Worm (Caenorhabditis elegans): ENCODE measurements around the gene F21D12.3.

F21D12.3 gene

DNA sequence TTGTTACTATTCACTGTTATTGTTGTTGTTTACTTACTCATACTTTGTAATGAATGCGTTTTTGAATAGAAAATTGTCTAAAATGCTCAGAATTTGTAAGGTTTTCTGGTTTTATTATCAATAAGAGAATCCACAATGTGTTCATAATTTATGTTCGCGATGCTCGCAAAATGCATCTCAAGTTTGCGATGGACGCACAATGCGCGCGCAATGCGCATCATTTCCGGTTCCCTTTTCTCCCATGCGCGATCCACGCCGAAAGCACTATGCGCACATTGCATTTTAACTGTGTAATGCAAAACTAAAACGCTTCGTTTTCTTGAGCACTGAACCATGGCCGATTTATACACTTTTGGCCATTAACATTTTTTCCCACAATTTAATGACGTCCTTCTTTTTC, 4.4 kb downstream of the F21D12.3 start:
- TF ChIP-seq zip-8 (tag; optimal IDR thresholded peaks at IDR 0.05) (no peak), blmp-1 (tag; optimal IDR thresholded peaks at IDR 0.05) (no peak), bed-3 (GFP tag; optimal IDR thresholded peaks at IDR 0.05) (no peak), lsy-2 (tag; optimal IDR thresholded peaks at IDR 0.05) (no peak), lin-13 (tag; optimal IDR thresholded peaks at IDR 0.05) (no peak), drap-1 (GFP tag; optimal IDR thresholded peaks at IDR 0.05) (no peak), mab-5 (tag; optimal IDR thresholded peaks at IDR 0.05) (no peak), ztf-11 (tag; optimal IDR thresholded peaks at IDR 0.05) (no peak), snpc-4 (tag; optimal IDR thresholded peaks at IDR 0.05) (no peak), nhr-28 (tag; optimal IDR thresholded peaks at IDR 0.05) (no peak)

DNA sequence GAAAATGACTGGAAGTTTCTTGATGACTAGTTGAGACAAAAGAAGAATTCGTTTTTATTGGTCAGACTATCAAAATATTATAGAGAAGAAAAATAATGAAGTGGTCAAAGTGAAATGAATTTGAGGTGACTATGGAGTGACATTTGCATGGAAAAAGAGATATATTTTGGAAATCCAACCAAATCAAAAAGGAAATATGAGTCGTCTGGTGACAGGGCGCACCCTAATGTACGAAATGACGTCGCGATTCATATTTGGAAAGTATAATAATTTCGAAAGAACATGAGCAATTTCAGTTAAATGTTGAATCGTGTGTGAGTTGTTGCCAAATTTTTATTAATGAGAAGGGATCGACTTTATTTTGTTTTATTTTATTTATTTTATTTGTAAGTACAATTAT, 6.4 kb downstream of the F21D12.3 start, which contains the start of gene F21D12.2:
F21D12.2 (plus strand) TSS at position 301 of the 400 bp plus-strand sequence.
- TF ChIP-seq nhr-76 (tag; optimal IDR thresholded peaks at IDR 0.05) (no peak), nhr-12 (tag; optimal IDR thresholded peaks at IDR 0.05) (no peak), elt-1 (tag; optimal IDR thresholded peaks at IDR 0.05; ENCODE audit: borderline replicate concordance, insufficient read depth) (no peak), cnd-1 (tag; optimal IDR thresholded peaks at IDR 0.05) (no peak), ceh-39 (tag; optimal IDR thresholded peaks at IDR 0.05) (no peak), nhr-237 (tag; optimal IDR thresholded peaks at IDR 0.05) (no peak), flh-1 (GFP tag; optimal IDR thresholded peaks at IDR 0.05) (no peak), drap-1 (GFP tag; optimal IDR thresholded peaks at IDR 0.05) (no peak), unc-62 (GFP tag; optimal IDR thresholded peaks at IDR 0.05) (no peak), ham-2 (GFP tag; optimal IDR thresholded peaks at IDR 0.05) (no peak), blmp-1 (tag; optimal IDR thresholded peaks at IDR 0.05) (no peak), hlh-1 (tag; optimal IDR thresholded peaks at IDR 0.05) (no peak)

DNA sequence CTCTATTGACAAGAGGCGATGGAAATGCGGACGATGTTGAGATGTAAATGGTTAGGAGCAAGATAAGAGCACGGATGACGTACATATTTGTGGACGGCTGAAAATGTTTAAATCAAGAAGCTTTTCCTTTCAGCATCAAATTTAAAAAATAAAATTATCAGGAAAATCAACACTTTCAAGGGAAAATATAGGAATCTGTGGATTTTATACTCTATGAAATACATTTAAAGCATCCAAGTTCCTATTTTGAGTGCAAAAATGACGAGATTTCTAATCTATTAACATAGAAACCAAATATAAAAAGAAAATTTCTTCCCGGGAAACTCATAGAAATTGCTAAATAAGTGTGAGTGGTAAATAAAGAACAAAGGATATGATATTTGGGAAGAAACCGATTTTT, 9.7 kb downstream of the F21D12.3 start, which contains the start of gene F45E12.6:
F45E12.6 (minus strand) TSS at position 101 of the 400 bp plus-strand sequence.
- no peak for TF ChIP-seq bed-3 (GFP tag; optimal IDR thresholded peaks at IDR 0.05)

DNA sequence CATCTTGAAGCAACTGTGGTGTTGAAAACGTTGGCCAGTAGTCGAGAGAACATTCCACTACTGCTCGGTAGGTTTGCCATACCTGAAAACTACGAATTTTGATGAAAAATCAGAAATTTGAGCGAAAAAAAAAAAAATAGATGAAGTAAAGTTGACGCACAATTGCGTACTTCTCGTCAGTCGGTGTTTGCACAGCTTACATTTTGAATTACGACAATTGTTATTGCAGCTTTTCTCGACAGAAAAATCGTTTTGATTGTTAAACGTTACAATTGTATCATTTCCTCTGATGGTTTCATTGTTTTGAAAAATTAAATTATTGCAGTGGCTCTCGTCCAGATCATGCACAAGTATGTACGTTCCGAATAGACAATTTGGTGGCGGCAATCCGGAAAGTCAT, 13.8 kb downstream of the F21D12.3 start, which contains the start of the genes F45E12.5 and cnep-1:
F45E12.5 (minus strand) TSS at position 93 of the 400 bp plus-strand sequence.
cnep-1 (plus strand) TSS at position 326 of the 400 bp plus-strand sequence.
- TF ChIP-seq zip-8 (tag; optimal IDR thresholded peaks at IDR 0.05) (no peak), nhr-237 (tag; optimal IDR thresholded peaks at IDR 0.05) (no peak), unc-62 (GFP tag; optimal IDR thresholded peaks at IDR 0.05) (no peak), cnd-1 (tag; optimal IDR thresholded peaks at IDR 0.05) (no peak), flh-1 (GFP tag; optimal IDR thresholded peaks at IDR 0.05) (no peak), pha-4 (tag; optimal IDR thresholded peaks at IDR 0.05) (no peak), M03D4.4 (tag; optimal IDR thresholded peaks at IDR 0.05) (no peak)

DNA sequence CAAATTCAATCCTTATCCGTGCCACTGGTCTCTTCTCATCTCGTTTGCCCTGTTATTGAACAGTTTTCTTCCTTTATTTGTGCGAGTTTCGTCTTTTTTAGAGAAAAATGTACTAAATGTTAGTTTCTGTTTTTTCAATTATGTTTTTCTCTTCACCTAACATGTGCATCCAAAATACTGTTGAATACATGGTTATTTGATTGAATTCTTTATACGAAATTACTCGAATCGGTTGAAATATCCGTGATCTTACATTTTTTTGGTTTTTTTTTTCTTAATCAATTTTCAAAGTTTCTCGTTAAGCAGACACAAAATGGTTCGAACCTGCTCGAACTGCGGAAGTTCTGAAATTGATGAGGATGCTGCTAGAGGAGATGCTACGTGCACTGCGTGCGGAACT, 18.3 kb downstream of the F21D12.3 start, which contains the start of gene brf-1:
brf-1 (plus strand) TSS at position 301 of the 400 bp plus-strand sequence.
- TF ChIP-seq ztf-11 (tag; optimal IDR thresholded peaks at IDR 0.05) (no peak), sptf-1 (tag; optimal IDR thresholded peaks at IDR 0.05) (no peak), zip-8 (tag; optimal IDR thresholded peaks at IDR 0.05) (peak; percentile 37)

DNA sequence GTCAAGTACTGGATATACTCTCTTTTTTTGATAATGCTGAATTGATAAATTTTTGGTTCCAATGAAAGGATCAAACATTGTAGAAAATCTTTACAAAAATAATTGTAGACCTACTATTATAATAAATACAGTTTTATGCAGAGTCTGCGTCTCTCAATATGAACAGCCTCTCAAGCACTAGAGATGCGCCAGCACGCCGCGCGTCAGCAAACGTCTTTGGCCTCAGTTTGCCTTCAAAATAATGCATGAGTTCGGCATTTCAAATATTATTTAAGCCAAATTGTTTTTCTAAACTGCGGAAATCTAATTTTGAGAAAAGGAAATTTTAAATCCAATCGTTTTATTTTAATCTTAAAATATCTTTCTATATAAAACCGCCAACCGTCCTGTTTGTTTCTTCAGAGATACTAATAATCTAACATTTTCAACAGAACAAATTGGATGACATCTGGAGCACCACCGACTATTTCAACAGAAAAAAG, 22.1 kb downstream of the F21D12.3 start, which contains the start of gene cul-4:
cul-4 (plus strand) TSS at position 432 of the 482 bp plus-strand sequence.
- TF ChIP-seq snpc-4 (tag; optimal IDR thresholded peaks at IDR 0.05) (no peak), ceh-83 (GFP tag; optimal IDR thresholded peaks at IDR 0.05) (no peak), flh-1 (GFP tag; optimal IDR thresholded peaks at IDR 0.05) (no peak), mep-1 (tag; optimal IDR thresholded peaks at IDR 0.05) (peak; percentile 29), hlh-1 (tag; optimal IDR thresholded peaks at IDR 0.05) (peak; percentile 0), nhr-76 (tag; optimal IDR thresholded peaks at IDR 0.05) (no peak), unc-62 (GFP tag; optimal IDR thresholded peaks at IDR 0.05) (no peak), nhr-28 (tag; optimal IDR thresholded peaks at IDR 0.05) (no peak), pha-4 (tag; optimal IDR thresholded peaks at IDR 0.05) (peak; percentile 48), lin-32 (GFP tag; optimal IDR thresholded peaks at IDR 0.05) (no peak), M03D4.4 (tag; optimal IDR thresholded peaks at IDR 0.05) (peak; percentile 33), lin-13 (tag; optimal IDR thresholded peaks at IDR 0.05) (peak; percentile 50), nhr-237 (tag; optimal IDR thresholded peaks at IDR 0.05) (no peak), cnd-1 (tag; optimal IDR thresholded peaks at IDR 0.05) (peak; percentile 32)

DNA sequence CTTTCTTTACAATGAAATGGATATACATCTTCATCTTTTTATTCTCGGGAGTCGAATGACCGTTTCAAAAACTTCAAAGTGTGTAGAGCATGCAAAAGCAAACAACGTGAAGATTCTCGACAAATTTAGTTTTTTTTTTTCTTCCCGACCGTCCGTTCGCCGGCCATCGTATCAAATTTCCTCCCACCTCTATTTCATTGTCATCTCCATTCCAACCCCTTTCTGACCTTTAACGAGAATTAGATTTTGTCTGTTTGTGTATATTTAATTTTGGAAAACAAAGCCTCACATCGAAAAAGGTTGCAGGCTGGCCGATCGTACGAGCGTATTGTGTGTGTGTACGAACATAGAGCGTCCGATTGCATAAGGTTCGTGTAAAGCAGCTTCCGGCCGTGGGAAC, 24.8 kb downstream of the F21D12.3 start, which contains the start of gene C30G12.1:
C30G12.1 (plus strand) TSS at position 301 of the 400 bp plus-strand sequence.
- TF ChIP-seq cnd-1 (tag; optimal IDR thresholded peaks at IDR 0.05), result no peak
- TF ChIP-seq nhr-12 (tag; optimal IDR thresholded peaks at IDR 0.05), result no peak
- TF ChIP-seq nhr-2 (tag; optimal IDR thresholded peaks at IDR 0.05), result no peak
- no peak for TF ChIP-seq snpc-4 (tag; optimal IDR thresholded peaks at IDR 0.05)
- no peak for TF ChIP-seq drap-1 (GFP tag; optimal IDR thresholded peaks at IDR 0.05)
- TF ChIP-seq ces-1 (GFP tag; optimal IDR thresholded peaks at IDR 0.05), result no peak
- no peak for TF ChIP-seq sem-2 (GFP tag; optimal IDR thresholded peaks at IDR 0.05)
- no peak for TF ChIP-seq mab-5 (tag; optimal IDR thresholded peaks at IDR 0.05)
- TF ChIP-seq nhr-76 (tag; optimal IDR thresholded peaks at IDR 0.05), result no peak
